Fruit fly (Drosophila melanogaster) whole organism, embryonic: ENCODE data around the gene Tusp.

ENCODE experiments used
- Aef1 ChIP-seq: fragments of 200-800 bp; sonication (Bioruptor generic); IDR thresholded peaks from 3 replicates; pipeline ENCODE4 v1.3.6; 2022; ENCODE audit warnings: missing biosample characterization, missing genetic modification characterization
- Asciz ChIP-seq: fragments of 200-800 bp; sonication (Bioruptor generic); optimal IDR thresholded peaks from 2 replicates; lab custom pipeline; 2017; ENCODE audit warnings: missing biosample characterization, mild to moderate bottlenecking, missing genetic modification characterization, missing genetic modification reagents
- Awh ChIP-seq: fragments of 200-800 bp; sonication (Bioruptor generic); IDR thresholded peaks from 2 replicates; pipeline ENCODE4, ENCODE4 v1.3.6; 2022; ENCODE audit warnings: missing biosample characterization, missing genetic modification characterization
- Blimp-1 ChIP-seq: fragments of 200-800 bp; sonication (Bioruptor generic); optimal IDR thresholded peaks from 3 replicates; lab custom pipeline; 2018; ENCODE audit warnings: missing biosample characterization, missing genetic modification characterization, mild to moderate bottlenecking, moderate library complexity, missing genetic modification reagents
- Bteb2 ChIP-seq: fragments of 200-800 bp; sonication (Bioruptor generic); optimal IDR thresholded peaks from 2 replicates; lab custom pipeline; 2016; ENCODE audit warnings: missing biosample characterization, missing genetic modification characterization
- CG11560 ChIP-seq: fragments of 200-800 bp; sonication (Bioruptor generic); IDR thresholded peaks from 3 replicates; pipeline ENCODE4 v1.3.6; 2022; ENCODE audit warnings: missing biosample characterization, missing genetic modification characterization
- CG12155 ChIP-seq: fragments of 200-800 bp; sonication (Bioruptor generic); optimal IDR thresholded peaks from 3 replicates; lab custom pipeline; 2016; ENCODE audit warnings: missing biosample characterization, missing genetic modification characterization
- CG13775 ChIP-seq: fragments of 200-800 bp; sonication (Bioruptor generic); optimal IDR thresholded peaks from 3 replicates; lab custom pipeline; 2017; ENCODE audit warnings: missing biosample characterization, mild to moderate bottlenecking, missing genetic modification characterization
- CG13894 ChIP-seq: fragments of 200-800 bp; sonication (Bioruptor generic); optimal IDR thresholded peaks from 3 replicates; lab custom pipeline; 2018; ENCODE audit warnings: missing biosample characterization, mild to moderate bottlenecking, missing genetic modification characterization, moderate library complexity
- CG14014 ChIP-seq: fragments of 200-800 bp; sonication (Bioruptor generic); IDR thresholded peaks from 2 replicates; pipeline ENCODE4 v1.3.6; 2022; ENCODE audit warnings: missing biosample characterization, missing genetic modification characterization
- CG14710 ChIP-seq: fragments of 200-800 bp; sonication (Bioruptor generic); optimal IDR thresholded peaks from 3 replicates; lab custom pipeline; 2019; ENCODE audit warnings: missing biosample characterization, mild to moderate bottlenecking, missing genetic modification characterization, moderate library complexity
- CG15073 ChIP-seq: fragments of 200-800 bp; sonication (Bioruptor generic); optimal IDR thresholded peaks from 2 replicates; lab custom pipeline; 2016; ENCODE audit warnings: missing biosample characterization, missing genetic modification characterization
- CG18476 ChIP-seq: fragments of 200-800 bp; sonication (Bioruptor generic); optimal IDR thresholded peaks from 2 replicates; lab custom pipeline; 2016; ENCODE audit warnings: missing biosample characterization, mild to moderate bottlenecking, missing genetic modification characterization
- CG33557 ChIP-seq: fragments of 200-800 bp; sonication (Bioruptor generic); optimal IDR thresholded peaks from 2 replicates; lab custom pipeline; 2019; ENCODE audit warnings: missing biosample characterization, mild to moderate bottlenecking, missing genetic modification characterization, moderate library complexity
- CG4360 ChIP-seq: fragments of 200-800 bp; sonication (Bioruptor generic); IDR thresholded peaks from 2 replicates; pipeline ENCODE4 v1.3.6; 2022; ENCODE audit warnings: missing biosample characterization, missing genetic modification characterization
- CG4707 ChIP-seq: fragments of 200-800 bp; sonication (Bioruptor generic); optimal IDR thresholded peaks from 2 replicates; lab custom pipeline; 2018; ENCODE audit warnings: missing biosample characterization, mild to moderate bottlenecking, missing genetic modification characterization, moderate library complexity
- CG6791 ChIP-seq: fragments of 200-800 bp; sonication (Bioruptor generic); IDR thresholded peaks from 3 replicates; pipeline ENCODE4 v1.3.6; 2022; ENCODE audit warnings: missing biosample characterization, missing genetic modification characterization; ENCODE audit not compliant: partially characterized antibody
- Chrac-16 ChIP-seq: fragments of 200-800 bp; sonication (Bioruptor generic); optimal IDR thresholded peaks from 3 replicates; lab custom pipeline; 2016; ENCODE audit warnings: missing biosample characterization, missing genetic modification characterization
- Dek ChIP-seq: fragments of 200-800 bp; sonication (Bioruptor generic); optimal IDR thresholded peaks from 3 replicates; lab custom pipeline; 2019; ENCODE audit warnings: missing biosample characterization, mild to moderate bottlenecking, missing genetic modification characterization, moderate library complexity
- Dip2 ChIP-seq: fragments of 200-800 bp; sonication (Bioruptor generic); IDR thresholded peaks from 2 replicates; pipeline ENCODE4 v1.3.6; 2022; ENCODE audit warnings: missing biosample characterization, missing genetic modification characterization
- Dip3 ChIP-seq: fragments of 200-800 bp; sonication (Bioruptor generic); optimal IDR thresholded peaks from 3 replicates; lab custom pipeline; 2016; ENCODE audit warnings: missing biosample characterization, missing genetic modification characterization
- Gug ChIP-seq: fragments of 200-800 bp; sonication (Bioruptor generic); IDR thresholded peaks from 4 replicates; pipeline ENCODE4 v1.3.6; 2022; ENCODE audit warnings: missing biosample characterization, missing genetic modification characterization
- Hsf ChIP-seq: fragments of 200-800 bp; sonication (Bioruptor generic); optimal IDR thresholded peaks from 3 replicates; lab custom pipeline; 2016; ENCODE audit warnings: missing biosample characterization, missing genetic modification characterization
- Neu2 ChIP-seq: fragments of 200-800 bp; sonication (Bioruptor generic); optimal IDR thresholded peaks from 3 replicates; lab custom pipeline; 2016; ENCODE audit warnings: missing biosample characterization, missing genetic modification characterization, borderline replicate concordance
- Nf-YC ChIP-seq: fragments of 200-800 bp; optimal IDR thresholded peaks from 3 replicates; lab custom pipeline; 2019; ENCODE audit warnings: missing biosample characterization, mild to moderate bottlenecking, missing genetic modification characterization, moderate library complexity
- ac ChIP-seq: fragments of 200-800 bp; sonication (Bioruptor generic); optimal IDR thresholded peaks from 3 replicates; lab custom pipeline; 2017; ENCODE audit warnings: missing biosample characterization, mild to moderate bottlenecking, missing genetic modification characterization
- aop ChIP-seq: fragments of 200-800 bp; sonication (Bioruptor generic); IDR thresholded peaks from 2 replicates; pipeline ENCODE4 v1.3.6; 2022; ENCODE audit warnings: missing biosample characterization, missing genetic modification characterization
- az2 ChIP-seq: fragments of 200-800 bp; sonication (Bioruptor generic); optimal IDR thresholded peaks from 3 replicates; lab custom pipeline; 2016; ENCODE audit warnings: missing biosample characterization, missing genetic modification characterization
- bbx ChIP-seq: fragments of 200-800 bp; sonication (Bioruptor generic); IDR thresholded peaks from 2 replicates; pipeline ENCODE4 v1.3.6; 2022; ENCODE audit warnings: missing biosample characterization, missing genetic modification characterization; ENCODE audit not compliant: partially characterized antibody
- br ChIP-seq: fragments of >200 bp; optimal IDR thresholded peaks from 2 replicates; lab custom pipeline; 2017
- chif ChIP-seq, 2 experiments: fragments of 200-800 bp; sonication (Bioruptor generic); optimal IDR thresholded peaks; 3 replicates each; lab custom pipeline; 2016; ENCODE audit warnings: missing biosample characterization in 2 of 2, missing genetic modification characterization in 2 of 2
- crc ChIP-seq: fragments of 200-800 bp; sonication (Bioruptor generic); optimal IDR thresholded peaks from 2 replicates; lab custom pipeline; 2016; ENCODE audit warnings: missing biosample characterization, missing genetic modification characterization
- danr ChIP-seq: fragments of 200-800 bp; sonication (Bioruptor generic); IDR thresholded peaks from 2 replicates; pipeline ENCODE4 v1.3.6; 2022; ENCODE audit warnings: missing biosample characterization, missing genetic modification characterization
- dysf ChIP-seq: fragments of 200-800 bp; sonication (Bioruptor generic); IDR thresholded peaks from 3 replicates; pipeline ENCODE4 v1.3.6; 2022; ENCODE audit warnings: missing biosample characterization, missing genetic modification characterization
- ftz-f1 ChIP-seq: fragments of 200-800 bp; sonication (Bioruptor generic); optimal IDR thresholded peaks from 2 replicates; lab custom pipeline; 2016; ENCODE audit warnings: missing biosample characterization, missing genetic modification characterization
- ham ChIP-seq: fragments of 200-800 bp; sonication (Bioruptor generic); IDR thresholded peaks from 2 replicates; pipeline ENCODE4 v1.3.6; 2022; ENCODE audit warnings: missing biosample characterization, missing genetic modification characterization
- hkb ChIP-seq, 2 experiments: fragments of 200-800 bp in 1 of 2; fragments of >200 bp in 1 of 2; sonication (Bioruptor generic) in 1 of 2; IDR thresholded peaks in 1 of 2; optimal IDR thresholded peaks in 1 of 2; 2 replicates each; pipeline versions ENCODE4 v1.3.6 to Lab custom; 2017 to 2022; ENCODE audit warnings: missing biosample characterization in 1 of 2, missing genetic modification characterization in 1 of 2
- inv ChIP-seq: fragments of 200-800 bp; sonication (Bioruptor generic); IDR thresholded peaks from 2 replicates; pipeline ENCODE4 v1.3.6; 2022; ENCODE audit warnings: missing biosample characterization, missing genetic modification characterization; ENCODE audit not compliant: partially characterized antibody
- jigr1 ChIP-seq: fragments of 200-800 bp; sonication (Bioruptor generic); IDR thresholded peaks from 3 replicates; pipeline ENCODE4 v1.3.6; 2022; ENCODE audit warnings: missing biosample characterization, missing genetic modification characterization
- lmd ChIP-seq: fragments of 200-800 bp; sonication (Bioruptor generic); IDR thresholded peaks from 2 replicates; pipeline ENCODE4 v1.3.6; 2022; ENCODE audit warnings: missing biosample characterization, missing genetic modification characterization
- mam ChIP-seq: fragments of 200-800 bp; sonication (Bioruptor generic); optimal IDR thresholded peaks from 3 replicates; lab custom pipeline; 2016; ENCODE audit warnings: missing biosample characterization, missing genetic modification characterization
- nau ChIP-seq: fragments of 200-800 bp; sonication (Bioruptor generic); optimal IDR thresholded peaks from 3 replicates; lab custom pipeline; 2017; ENCODE audit warnings: missing biosample characterization, mild to moderate bottlenecking, missing genetic modification characterization, missing genetic modification reagents
- phol ChIP-seq: fragments of 200-800 bp; sonication (Bioruptor generic); optimal IDR thresholded peaks from 3 replicates; lab custom pipeline; 2018; ENCODE audit warnings: missing biosample characterization, mild to moderate bottlenecking, missing genetic modification characterization, moderate library complexity
- pros ChIP-seq: fragments of 200-800 bp; sonication (Bioruptor generic); optimal IDR thresholded peaks from 3 replicates; lab custom pipeline; 2019; ENCODE audit warnings: missing biosample characterization, mild to moderate bottlenecking, missing genetic modification characterization, moderate library complexity
- repo ChIP-seq: fragments of 200-800 bp; sonication (Bioruptor generic); optimal IDR thresholded peaks from 2 replicates; lab custom pipeline; 2016; ENCODE audit warnings: missing biosample characterization, missing genetic modification characterization
- slbo ChIP-seq: fragments of 200-800 bp; sonication (Bioruptor generic); IDR thresholded peaks from 2 replicates; pipeline ENCODE4 v1.3.6; 2022; ENCODE audit warnings: missing biosample characterization, missing genetic modification characterization
- stc ChIP-seq: fragments of 200-800 bp; sonication (Bioruptor generic); IDR thresholded peaks from 2 replicates; pipeline ENCODE4 v1.3.6; 2022; ENCODE audit warnings: missing biosample characterization, missing genetic modification characterization
- sug ChIP-seq: fragments of 200-800 bp; optimal IDR thresholded peaks from 2 replicates; lab custom pipeline; 2019; ENCODE audit warnings: missing biosample characterization, mild to moderate bottlenecking, missing genetic modification characterization, moderate library complexity
- zen2 ChIP-seq: fragments of 200-800 bp; sonication (Bioruptor generic); IDR thresholded peaks from 3 replicates; pipeline ENCODE4 v1.3.6; 2022; ENCODE audit warnings: missing biosample characterization, missing genetic modification characterization; ENCODE audit not compliant: partially characterized antibody
- zf30C ChIP-seq: fragments of 200-800 bp; sonication (Bioruptor generic); optimal IDR thresholded peaks from 3 replicates; lab custom pipeline; 2018; ENCODE audit warnings: missing biosample characterization, mild to moderate bottlenecking, missing genetic modification characterization

The Tusp gene

DNA sequence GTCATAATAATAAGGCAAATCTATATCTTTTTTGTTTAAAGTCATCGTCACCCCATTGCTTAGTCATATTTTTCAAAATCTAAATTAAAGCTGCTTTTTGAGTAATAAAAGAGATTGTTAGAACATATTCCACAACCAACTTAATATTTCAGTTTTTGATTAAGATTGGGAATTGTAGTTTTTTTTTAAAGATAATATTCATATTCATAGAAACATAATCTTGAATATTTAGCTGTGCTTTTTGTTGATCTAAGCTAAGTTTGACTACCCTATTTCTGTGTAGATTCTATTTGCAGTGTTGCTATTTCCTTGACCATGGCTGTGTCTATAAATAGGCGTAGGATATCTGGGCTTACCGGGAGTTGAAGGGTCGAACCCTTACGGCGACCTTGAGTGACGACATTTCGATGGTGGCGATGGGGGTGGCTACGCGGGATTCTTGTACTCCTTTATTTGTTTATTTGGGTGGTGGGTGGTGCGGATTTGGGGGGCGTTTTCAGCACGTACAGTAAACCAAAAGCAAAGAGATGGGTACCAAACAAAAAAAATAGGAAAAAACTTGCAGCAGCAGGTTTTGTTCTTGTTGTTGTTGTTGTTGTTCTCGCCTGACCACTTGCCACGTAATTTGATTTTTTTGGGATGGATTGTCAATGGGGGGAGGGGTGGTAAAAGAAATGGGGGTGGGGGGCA is 49.6 kb upstream of the Tusp start (continued):
- peak; percentile 22 for TF ChIP-seq CG14710
- no peak for TF ChIP-seq aop (GFP tag; lab: Robert Waterston, UW)
- TF ChIP-seq CG6791 (GFP tag; lab: Robert Waterston, UW), result peak; percentile 47; the same call in 1 of the 3 replicates
- TF ChIP-seq CG13775 (GFP tag; lab: Kevin White, UChicago), result no peak
- 0 out of 2 replicates have a peak, but pooled peaks have one; percentile 32 for TF ChIP-seq bbx
- TF ChIP-seq ac (GFP tag; lab: Kevin White, UChicago), result no peak
- TF ChIP-seq Hsf (GFP tag; lab: Kevin White, UChicago), result no peak
- TF ChIP-seq nau (GFP tag; lab: Kevin White, UChicago), result no peak
- no peak for TF ChIP-seq br
- TF ChIP-seq CG4360 (GFP tag; lab: Robert Waterston, UW), result peak; percentile 65
- no peak for TF ChIP-seq CG12155 (GFP tag; lab: Kevin White, UChicago)
- TF ChIP-seq Dip3 (GFP tag; lab: Kevin White, UChicago), result no peak
- TF ChIP-seq sug (tag; lab: Kevin White, UChicago), result no peak
- peak; percentile 44 for TF ChIP-seq phol (tag; lab: Kevin White, UChicago)
- TF ChIP-seq jigr1 (GFP tag; lab: Robert Waterston, UW), result no peak
- TF ChIP-seq lmd (GFP tag; lab: Robert Waterston, UW), result no peak
- TF ChIP-seq repo (GFP tag; lab: Kevin White, UChicago), result no peak
- TF ChIP-seq pros (GFP tag; lab: Kevin White, UChicago), result no peak
- TF ChIP-seq chif (GFP tag; optimal IDR thresholded peaks at IDR 0.05; lab: Kevin White, UChicago), result no peak
- no peak for TF ChIP-seq danr (GFP tag; lab: Robert Waterston, UW)
- no peak for TF ChIP-seq CG15073
- TF ChIP-seq Chrac-16 (GFP tag; lab: Kevin White, UChicago), result no peak
- no peak for TF ChIP-seq CG18476 (GFP tag; lab: Kevin White, UChicago)
- TF ChIP-seq inv (GFP tag; lab: Robert Waterston, UW), result no peak
- TF ChIP-seq ham (GFP tag; lab: Robert Waterston, UW), result no peak
- no peak for TF ChIP-seq az2 (GFP tag; lab: Kevin White, UChicago)
- no peak for TF ChIP-seq CG4707 (GFP tag; lab: Kevin White, UChicago)
- no peak for TF ChIP-seq dysf
- TF ChIP-seq Asciz (GFP tag; lab: Kevin White, UChicago), result peak; percentile 13
- no peak for TF ChIP-seq ftz-f1
- peak; percentile 14; the same call in 1 of the 2 replicates for TF ChIP-seq slbo (GFP tag; lab: Robert Waterston, UW)
- no peak for TF ChIP-seq mam (GFP tag; lab: Kevin White, UChicago)
- no peak for TF ChIP-seq CG11560 (tag; lab: Robert Waterston, UW)
- TF ChIP-seq CG33557 (GFP tag; lab: Kevin White, UChicago), result no peak
- no peak for TF ChIP-seq Blimp-1
- TF ChIP-seq hkb (optimal IDR thresholded peaks at IDR 0.05; lab: Kevin White, UChicago), result no peak
- no peak for TF ChIP-seq hkb (GFP tag; IDR thresholded peaks at IDR 0.05; lab: Robert Waterston, UW)
- TF ChIP-seq Neu2 (GFP tag; lab: Kevin White, UChicago), result no peak
- TF ChIP-seq CG14014 (GFP tag; lab: Robert Waterston, UW), result no peak
- TF ChIP-seq Dek (tag; lab: Kevin White, UChicago), result no peak
- no peak for TF ChIP-seq Awh (GFP tag; lab: Robert Waterston, UW)
- TF ChIP-seq crc (GFP tag; lab: Kevin White, UChicago), result no peak
- TF ChIP-seq zen2 (GFP tag; lab: Robert Waterston, UW), result no peak
- no peak for TF ChIP-seq Aef1 (GFP tag; lab: Robert Waterston, UW)
- peak; percentile 93 for TF ChIP-seq CG13894 (tag; lab: Kevin White, UChicago)
- no peak for TF ChIP-seq Gug (GFP tag; lab: Robert Waterston, UW)
- no peak for TF ChIP-seq Nf-YC (tag; lab: Kevin White, UChicago)
- TF ChIP-seq Bteb2 (GFP tag; lab: Kevin White, UChicago), result no peak
- TF ChIP-seq zf30C (GFP tag; lab: Kevin White, UChicago), result no peak
- TF ChIP-seq Dip2 (GFP tag; lab: Robert Waterston, UW), result no peak
- no peak; the same call in 1 of the 2 replicates for TF ChIP-seq stc (GFP tag; lab: Robert Waterston, UW)
